Worm (Caenorhabditis elegans): ENCODE data around the gene wdr-37.

DNA sequence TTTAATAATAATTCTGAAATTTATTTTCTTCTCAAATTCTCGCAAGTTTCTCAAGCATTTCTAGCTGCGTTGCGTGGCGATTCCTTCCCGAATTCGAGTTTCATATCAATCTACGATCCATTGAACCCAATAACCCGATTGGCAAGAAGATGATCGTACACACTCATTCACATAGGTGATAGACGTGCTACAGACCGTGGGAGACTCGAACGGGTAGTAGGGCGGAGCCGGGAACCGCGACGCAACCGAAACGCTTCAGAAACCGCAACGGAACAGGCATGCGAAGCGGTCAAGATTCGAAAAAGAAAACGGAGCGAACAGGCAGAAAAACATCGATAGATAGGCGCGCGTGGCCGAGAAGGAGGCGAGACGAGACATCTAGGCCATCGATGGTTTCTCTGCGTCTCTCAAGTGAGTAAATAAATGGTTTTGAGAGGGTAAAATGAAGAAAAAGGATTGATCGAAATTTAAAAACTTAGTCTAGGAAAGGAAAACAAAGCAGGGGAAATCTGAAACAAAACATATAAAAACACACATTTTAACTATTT is 3.7 kb upstream of the wdr-37 start, which contains the start of gene madf-11:
- TF ChIP-seq T23F11.4 (GFP tag; optimal IDR thresholded peaks at IDR 0.05) (no peak), hlh-30 (tag; optimal IDR thresholded peaks at IDR 0.05; ENCODE audit: insufficient read depth) (no peak), elt-2 (tag; optimal IDR thresholded peaks at IDR 0.05) (peak; percentile 36), pat-9 (tag; optimal IDR thresholded peaks at IDR 0.05) (no peak)
